Worm (Caenorhabditis elegans) whole organism, L4 larva: ENCODE data around the gene srxa-8.

Source experiments
- D1046.2 ChIP-seq: fragments of 200-800 bp; sonication (Bioruptor generic); IDR thresholded peaks from 2 replicates; pipeline ENCODE4 v1.3.6; 2022; ENCODE audit warnings: missing genetic modification characterization, missing compliant biosample characterization
- F37D6.2 ChIP-seq: sonication (generic microtip); optimal IDR thresholded peaks from 2 replicates; lab custom pipeline; 2016; ENCODE audit warnings: mild to moderate bottlenecking, missing genetic modification characterization, missing compliant biosample characterization
- F49E8.2 ChIP-seq: sonication (generic microtip); optimal IDR thresholded peaks from 2 replicates; lab custom pipeline; 2016; ENCODE audit warnings: missing compliant biosample characterization, mild to moderate bottlenecking, missing genetic modification characterization, borderline replicate concordance
- T26A8.4 ChIP-seq: fragments of 200-800 bp; sonication (Bioruptor generic); IDR thresholded peaks from 2 replicates; pipeline ENCODE4 v1.3.6; 2022; ENCODE audit warnings: missing genetic modification characterization, missing compliant biosample characterization
- Y48G9A.11 ChIP-seq: fragments of 200-800 bp; sonication (Bioruptor generic); IDR thresholded peaks from 2 replicates; pipeline ENCODE4 v1.3.6; 2022; ENCODE audit warnings: missing genetic modification reagents, missing genetic modification characterization, missing compliant biosample characterization
- ZK337.2 ChIP-seq: fragments of 200-800 bp; sonication (Bioruptor generic); IDR thresholded peaks from 2 replicates; pipeline ENCODE4 v1.3.6; 2022; ENCODE audit warnings: missing genetic modification reagents, missing genetic modification characterization, missing compliant biosample characterization
- ZK546.5 ChIP-seq, 2 experiments: sonication (generic microtip); optimal IDR thresholded peaks; 2 replicates each; lab custom pipeline; 2017; ENCODE audit warnings: missing biosample characterization in 2 of 2, missing genetic modification characterization in 2 of 2
- aha-1 ChIP-seq: fragments of 150-350 bp; peaks from one replicate; lab custom pipeline; 2014; ENCODE audit warnings: missing biosample characterization, missing genetic modification characterization
- arid-1 ChIP-seq: fragments of 200-800 bp; sonication (Bioruptor generic); conservative IDR thresholded peaks from 2 replicates; pipeline ENCODE4 v1.3.6; 2022; ENCODE audit warnings: missing genetic modification reagents, missing genetic modification characterization, missing compliant biosample characterization
- attf-4 ChIP-seq: sonication (generic microtip); optimal IDR thresholded peaks from 3 replicates; lab custom pipeline; 2017; ENCODE audit warnings: missing biosample characterization, missing genetic modification characterization
- ceh-28 ChIP-seq: fragments of 150-350 bp; optimal IDR thresholded peaks from 2 replicates; lab custom pipeline; 2014; ENCODE audit warnings: missing biosample characterization, missing genetic modification reagents, missing genetic modification characterization
- ceh-32 ChIP-seq: sonication (generic microtip); optimal IDR thresholded peaks from 2 replicates; lab custom pipeline; 2016; ENCODE audit warnings: mild to moderate bottlenecking, missing genetic modification characterization, missing compliant biosample characterization; ENCODE audit not compliant: poor library complexity
- ceh-44 ChIP-seq: fragments of 200-800 bp; sonication (Bioruptor generic); IDR thresholded peaks from 2 replicates; pipeline ENCODE4 v1.3.6; 2022; ENCODE audit warnings: missing genetic modification reagents, missing genetic modification characterization, missing compliant biosample characterization
- ctbp-1 ChIP-seq: fragments of 200-800 bp; sonication (Bioruptor generic); IDR thresholded peaks from 2 replicates; pipeline ENCODE4 v1.3.6; 2022; ENCODE audit warnings: missing genetic modification reagents, missing genetic modification characterization, missing compliant biosample characterization
- daf-12 ChIP-seq: fragments of 150-350 bp; optimal IDR thresholded peaks from 2 replicates; lab custom pipeline; 2014; ENCODE audit warnings: missing biosample characterization, missing genetic modification reagents, missing genetic modification characterization
- dmd-6 ChIP-seq: fragments of 200-800 bp; sonication (Bioruptor generic); IDR thresholded peaks from 2 replicates; pipeline ENCODE4 v1.3.6; 2022; ENCODE audit warnings: missing genetic modification reagents, missing genetic modification characterization, missing compliant biosample characterization
- dmd-9 ChIP-seq: fragments of 200-800 bp; sonication (Bioruptor generic); IDR thresholded peaks from 2 replicates; pipeline ENCODE4 v1.3.6; 2022; ENCODE audit warnings: missing genetic modification reagents, missing genetic modification characterization, missing compliant biosample characterization
- dpl-1 ChIP-seq: fragments of 150-350 bp; optimal IDR thresholded peaks from 2 replicates; lab custom pipeline; 2014; ENCODE audit warnings: missing biosample characterization, missing genetic modification reagents, missing genetic modification characterization
- duxl-1 ChIP-seq: sonication (generic microtip); optimal IDR thresholded peaks from 2 replicates; lab custom pipeline; 2016; ENCODE audit warnings: mild to moderate bottlenecking, missing genetic modification characterization, moderate library complexity, missing compliant biosample characterization; ENCODE audit not compliant: poor library complexity
- fkh-10 ChIP-seq: fragments of 150-350 bp; optimal IDR thresholded peaks from 2 replicates; lab custom pipeline; 2014; ENCODE audit warnings: missing biosample characterization, missing genetic modification reagents, missing genetic modification characterization
- gei-8 ChIP-seq: fragments of 200-800 bp; sonication (Bioruptor generic); optimal IDR thresholded peaks from 2 replicates; lab custom pipeline; 2018; ENCODE audit warnings: mild to moderate bottlenecking, missing genetic modification characterization, missing compliant biosample characterization
- lim-7 ChIP-seq: fragments of 200-800 bp; sonication (Bioruptor generic); IDR thresholded peaks from 2 replicates; pipeline ENCODE4 v1.3.6; 2022; ENCODE audit warnings: missing genetic modification characterization, missing compliant biosample characterization
- lir-3 ChIP-seq: sonication (generic microtip); optimal IDR thresholded peaks from 2 replicates; lab custom pipeline; 2016; ENCODE audit warnings: mild to moderate bottlenecking, missing genetic modification characterization, missing compliant biosample characterization
- madf-9 ChIP-seq: fragments of 200-800 bp; sonication (Bioruptor generic); conservative IDR thresholded peaks from 2 replicates; pipeline ENCODE4 v1.3.6; 2022; ENCODE audit warnings: missing genetic modification reagents, missing genetic modification characterization, missing compliant biosample characterization
- mdt-29 ChIP-seq: fragments of 200-800 bp; sonication (Bioruptor generic); IDR thresholded peaks from 2 replicates; pipeline ENCODE4 v1.3.6; 2022; ENCODE audit warnings: missing genetic modification reagents, missing genetic modification characterization, missing compliant biosample characterization
- mes-2 ChIP-seq: sonication (generic microtip); optimal IDR thresholded peaks from 2 replicates; lab custom pipeline; 2016; ENCODE audit warnings: missing genotype, mild to moderate bottlenecking, missing genetic modification characterization, missing compliant biosample characterization; ENCODE audit not compliant: poor library complexity, severe bottlenecking
- mxl-2 ChIP-seq: fragments of 200-800 bp; sonication (Bioruptor generic); conservative IDR thresholded peaks from 2 replicates; pipeline ENCODE4 v1.3.6; 2022; ENCODE audit warnings: missing genetic modification reagents, missing genetic modification characterization, missing compliant biosample characterization
- mxl-3 ChIP-seq: fragments of 200-800 bp; sonication (Bioruptor generic); optimal IDR thresholded peaks from 2 replicates; lab custom pipeline; 2018; ENCODE audit warnings: mild to moderate bottlenecking, missing genetic modification characterization, missing compliant biosample characterization
- nhr-102 ChIP-seq: sonication (generic microtip); optimal IDR thresholded peaks from 2 replicates; lab custom pipeline; 2016; ENCODE audit warnings: mild to moderate bottlenecking, missing genetic modification characterization, moderate library complexity, missing compliant biosample characterization
- nhr-28 ChIP-seq: fragments of 150-350 bp; optimal IDR thresholded peaks from 2 replicates; lab custom pipeline; 2014; ENCODE audit warnings: missing biosample characterization, missing genetic modification characterization
- nhr-42 ChIP-seq: fragments of 200-800 bp; sonication (Bioruptor generic); IDR thresholded peaks from 2 replicates; pipeline ENCODE4 v1.3.6; 2022; ENCODE audit warnings: missing genetic modification characterization, missing compliant biosample characterization
- nhr-76 ChIP-seq: fragments of 150-350 bp; optimal IDR thresholded peaks from 2 replicates; lab custom pipeline; 2014; ENCODE audit warnings: missing biosample characterization, missing genetic modification characterization
- nhr-77 ChIP-seq: fragments of 150-350 bp; optimal IDR thresholded peaks from 2 replicates; lab custom pipeline; 2014; ENCODE audit warnings: missing biosample characterization, missing genetic modification characterization
- pha-4 ChIP-seq, 2 experiments: fragments of 150-350 bp in 1 of 2; fragments of 200-800 bp in 1 of 2; sonication (Bioruptor generic) in 1 of 2; IDR thresholded peaks in 1 of 2; optimal IDR thresholded peaks in 1 of 2; 2 replicates each; pipeline versions ENCODE4 v1.3.6 to Lab custom; 2014 to 2022; ENCODE audit warnings: missing genetic modification characterization in 2 of 2, missing genetic modification reagents in 2 of 2, missing biosample characterization in 1 of 2, missing compliant biosample characterization in 1 of 2
- saeg-2 ChIP-seq: fragments of 200-800 bp; sonication (Bioruptor generic); IDR thresholded peaks from 2 replicates; pipeline ENCODE4 v1.3.6; 2022; ENCODE audit warnings: missing genetic modification reagents, missing genetic modification characterization, missing compliant biosample characterization
- set-16 ChIP-seq: fragments of 200-800 bp; sonication (Bioruptor generic); IDR thresholded peaks from 2 replicates; pipeline ENCODE4 v1.3.6; 2022; ENCODE audit warnings: missing genetic modification reagents, missing genetic modification characterization, missing compliant biosample characterization
- skn-1 ChIP-seq: fragments of 150-350 bp; optimal IDR thresholded peaks from 2 replicates; lab custom pipeline; 2014; ENCODE audit warnings: missing biosample characterization, missing genetic modification characterization
- spr-1 ChIP-seq: sonication (generic microtip); optimal IDR thresholded peaks from 2 replicates; lab custom pipeline; 2016; ENCODE audit warnings: mild to moderate bottlenecking, missing genetic modification characterization, missing compliant biosample characterization
- spr-3 ChIP-seq: fragments of 200-800 bp; sonication (Bioruptor generic); optimal IDR thresholded peaks from 2 replicates; lab custom pipeline; 2018; ENCODE audit warnings: mild to moderate bottlenecking, missing genetic modification characterization, missing compliant biosample characterization
- tag-97 ChIP-seq: fragments of 200-800 bp; sonication (Bioruptor generic); IDR thresholded peaks from 2 replicates; pipeline ENCODE4 v1.3.6; 2022; ENCODE audit warnings: missing genetic modification characterization, missing compliant biosample characterization
- unc-130 ChIP-seq: sonication (generic microtip); optimal IDR thresholded peaks from 2 replicates; lab custom pipeline; 2016; ENCODE audit warnings: missing genetic modification reagents, missing genetic modification characterization, missing compliant biosample characterization
- unc-62 ChIP-seq, 3 experiments: fragments of 150-350 bp in 1 of 3; sonication (generic microtip); optimal IDR thresholded peaks in 2 of 3; peaks in 1 of 3; 1 replicate in 1 of 3; 2 replicates in 2 of 3; lab custom pipeline; 2014 to 2017; ENCODE audit warnings: missing biosample characterization in 3 of 3, missing genetic modification characterization in 3 of 3, missing genetic modification reagents in 3 of 3, missing genotype in 1 of 3
- zag-1 ChIP-seq: fragments of 150-350 bp; optimal IDR thresholded peaks from 2 replicates; lab custom pipeline; 2014; ENCODE audit warnings: missing biosample characterization, missing genetic modification characterization
- zfp-2 ChIP-seq: sonication (generic microtip); optimal IDR thresholded peaks from 2 replicates; lab custom pipeline; 2016; ENCODE audit warnings: mild to moderate bottlenecking, missing genetic modification characterization, missing compliant biosample characterization
- zip-11 ChIP-seq: fragments of 200-800 bp; sonication (Bioruptor generic); IDR thresholded peaks from 2 replicates; pipeline ENCODE4 v1.3.6; 2022; ENCODE audit warnings: missing genetic modification characterization, missing compliant biosample characterization
- zip-2 ChIP-seq: fragments of 150-350 bp; optimal IDR thresholded peaks from 2 replicates; lab custom pipeline; 2014; ENCODE audit warnings: missing biosample characterization, missing genetic modification characterization

The srxa-8 gene

ce11 chrX:13350804-13351747 lies 42.4 kb upstream of the srxa-8 start, which contains the start of gene mxl-3 (continued):
- TF ChIP-seq zip-2 (tag; lab: Kevin White, UChicago) (no peak), fkh-10 (GFP tag; lab: Kevin White, UChicago) (no peak), ZK546.5 (tag; optimal IDR thresholded peaks at IDR 0.05; lab: Kevin White, UChicago) (no peak), tag-97 (GFP tag; lab: Robert Waterston, UW) (no peak), set-16 (peak; percentile 66), ceh-44 (GFP tag; lab: Robert Waterston, UW) (no peak), nhr-77 (tag; lab: Kevin White, UChicago) (peak; percentile 42), zag-1 (no peak), spr-1 (no peak), nhr-42 (GFP tag; lab: Robert Waterston, UW) (0 out of 2 replicates have a peak, but pooled peaks have one; percentile 31), skn-1 (tag; lab: Kevin White, UChicago) (no peak), saeg-2 (GFP tag; lab: Robert Waterston, UW) (no peak), mdt-29 (GFP tag; lab: Robert Waterston, UW) (peak; percentile 66), Y48G9A.11 (GFP tag; lab: Robert Waterston, UW) (no peak), lim-7 (GFP tag; lab: Robert Waterston, UW) (no peak), dpl-1 (GFP tag; lab: Kevin White, UChicago) (no peak), ctbp-1 (GFP tag; lab: Robert Waterston, UW) (no peak), lir-3 (tag; lab: Kevin White, UChicago) (no peak), mxl-2 (GFP tag; lab: Robert Waterston, UW) (peak; percentile 98), dmd-9 (no peak), nhr-28 (peak; percentile 70), ceh-28 (tag; lab: Kevin White, UChicago) (no peak), mes-2 (peak; percentile 44), pha-4 (GFP tag; IDR thresholded peaks at IDR 0.05; lab: Robert Waterston, UW) (no peak), pha-4 (tag; optimal IDR thresholded peaks at IDR 0.05; lab: Kevin White, UChicago) (no peak), ZK337.2 (GFP tag; lab: Robert Waterston, UW) (no peak), madf-9 (GFP tag; lab: Robert Waterston, UW) (0 out of 2 replicates have a peak, but pooled peaks have one; percentile 19), arid-1 (GFP tag; lab: Robert Waterston, UW) (no peak), gei-8 (GFP tag; lab: Kevin White, UChicago) (no peak), unc-130 (GFP tag; lab: Kevin White, UChicago) (no peak), F37D6.2 (tag; lab: Kevin White, UChicago) (no peak)

- TF ChIP-seq T26A8.4 (GFP tag; lab: Robert Waterston, UW) = peak; percentile 54
- TF ChIP-seq dmd-6 (GFP tag; lab: Robert Waterston, UW) = no peak
- no peak for TF ChIP-seq nhr-102
- peak; percentile 7 for TF ChIP-seq aha-1 (tag; lab: Kevin White, UChicago)
- TF ChIP-seq zfp-2 (tag; lab: Kevin White, UChicago) = no peak
- TF ChIP-seq zip-11 (GFP tag; lab: Robert Waterston, UW) = no peak
- no peak for TF ChIP-seq nhr-76 (tag; lab: Kevin White, UChicago)
- TF ChIP-seq F49E8.2 (tag; lab: Kevin White, UChicago) = no peak
- no peak for TF ChIP-seq Y48G9A.11 (GFP tag; lab: Robert Waterston, UW)
- no peak for TF ChIP-seq daf-12 (tag; lab: Kevin White, UChicago)
- TF ChIP-seq ceh-44 (GFP tag; lab: Robert Waterston, UW) = no peak
- TF ChIP-seq ceh-32 (tag; lab: Kevin White, UChicago) = no peak
- TF ChIP-seq unc-62 (GFP tag; optimal IDR thresholded peaks at IDR 0.05 in 1 of 2; lab: Kevin White, UChicago) = peak in 1 of 2 experiments; percentile 53
- no peak for TF ChIP-seq unc-62 (tag; optimal IDR thresholded peaks at IDR 0.05; lab: Kevin White, UChicago)
- TF ChIP-seq ctbp-1 (GFP tag; lab: Robert Waterston, UW) = peak; percentile 21; the same call in 1 of the 2 replicates
- no peak for TF ChIP-seq spr-3 (GFP tag; lab: Kevin White, UChicago)
- no peak for TF ChIP-seq lir-3 (tag; lab: Kevin White, UChicago)
- TF ChIP-seq attf-4 = no peak
- peak; percentile 16 for TF ChIP-seq mxl-3 (GFP tag; lab: Kevin White, UChicago)
- TF ChIP-seq skn-1 (tag; lab: Kevin White, UChicago) = no peak
- TF ChIP-seq duxl-1 = peak; percentile 21
- TF ChIP-seq D1046.2 = no peak
Measured at ce11 chrX:13350123-13350798, 41.6 kb upstream of the srxa-8 start.
